Worm (Caenorhabditis elegans) whole organism, L4 larva: ENCODE measurements around the gene arx-6.

Source experiments
- D1046.2 ChIP-seq: fragments of 200-800 bp; sonication (Bioruptor generic); IDR thresholded peaks from 2 replicates; pipeline ENCODE4 v1.3.6; 2022; ENCODE audit warnings: missing genetic modification characterization, missing compliant biosample characterization
- F49E8.2 ChIP-seq: sonication (generic microtip); optimal IDR thresholded peaks from 2 replicates; lab custom pipeline; 2016; ENCODE audit warnings: missing compliant biosample characterization, mild to moderate bottlenecking, missing genetic modification characterization, borderline replicate concordance
- Y48G9A.11 ChIP-seq: fragments of 200-800 bp; sonication (Bioruptor generic); IDR thresholded peaks from 2 replicates; pipeline ENCODE4 v1.3.6; 2022; ENCODE audit warnings: missing genetic modification reagents, missing genetic modification characterization, missing compliant biosample characterization
- Y5F2A.4 ChIP-seq: fragments of 200-800 bp; sonication (Bioruptor generic); optimal IDR thresholded peaks from 2 replicates; lab custom pipeline; 2018; ENCODE audit warnings: mild to moderate bottlenecking, missing genetic modification characterization, missing compliant biosample characterization
- ZK546.5 ChIP-seq, 2 experiments: sonication (generic microtip); optimal IDR thresholded peaks; 2 replicates each; lab custom pipeline; 2017; ENCODE audit warnings: missing biosample characterization in 2 of 2, missing genetic modification characterization in 2 of 2
- aha-1 ChIP-seq: fragments of 150-350 bp; peaks from one replicate; lab custom pipeline; 2014; ENCODE audit warnings: missing biosample characterization, missing genetic modification characterization
- attf-4 ChIP-seq: sonication (generic microtip); optimal IDR thresholded peaks from 3 replicates; lab custom pipeline; 2017; ENCODE audit warnings: missing biosample characterization, missing genetic modification characterization
- ceh-20 ChIP-seq: fragments of 200-800 bp; sonication (Bioruptor generic); IDR thresholded peaks from 2 replicates; pipeline ENCODE4 v1.3.6; 2022; ENCODE audit warnings: missing genetic modification reagents, missing genetic modification characterization, missing compliant biosample characterization
- ceh-28 ChIP-seq: fragments of 150-350 bp; optimal IDR thresholded peaks from 2 replicates; lab custom pipeline; 2014; ENCODE audit warnings: missing biosample characterization, missing genetic modification reagents, missing genetic modification characterization
- ceh-82 ChIP-seq: sonication (generic microtip); optimal IDR thresholded peaks from 2 replicates; lab custom pipeline; 2017; ENCODE audit warnings: missing biosample characterization, missing genetic modification characterization
- daf-12 ChIP-seq: fragments of 150-350 bp; optimal IDR thresholded peaks from 2 replicates; lab custom pipeline; 2014; ENCODE audit warnings: missing biosample characterization, missing genetic modification reagents, missing genetic modification characterization
- daf-16 ChIP-seq, 3 experiments: sonication (generic microtip); optimal IDR thresholded peaks; 2 replicates each; lab custom pipeline; 2016 to 2017; ENCODE audit warnings: missing genetic modification characterization in 3 of 3, missing genetic modification reagents in 3 of 3, mild to moderate bottlenecking in 2 of 3, missing compliant biosample characterization in 2 of 3, missing biosample characterization in 1 of 3, moderate library complexity in 1 of 3
- dmd-6 ChIP-seq: fragments of 200-800 bp; sonication (Bioruptor generic); IDR thresholded peaks from 2 replicates; pipeline ENCODE4 v1.3.6; 2022; ENCODE audit warnings: missing genetic modification reagents, missing genetic modification characterization, missing compliant biosample characterization
- dve-1 ChIP-seq: sonication (generic microtip); optimal IDR thresholded peaks from 2 replicates; lab custom pipeline; 2017; ENCODE audit warnings: antibody characterized with exemption, mild to moderate bottlenecking, missing genetic modification characterization, missing compliant biosample characterization; ENCODE audit not compliant: insufficient read depth
- fkh-10 ChIP-seq: fragments of 150-350 bp; optimal IDR thresholded peaks from 2 replicates; lab custom pipeline; 2014; ENCODE audit warnings: missing biosample characterization, missing genetic modification reagents, missing genetic modification characterization
- hif-1 ChIP-seq, 2 experiments: sonication (generic microtip); optimal IDR thresholded peaks; 2 replicates each; lab custom pipeline; 2016 to 2017; ENCODE audit warnings: missing compliant biosample characterization in 2 of 2, missing genetic modification characterization in 2 of 2, missing genetic modification reagents in 2 of 2, missing genotype in 2 of 2, mild to moderate bottlenecking in 1 of 2
- hlh-11 ChIP-seq: fragments of 200-800 bp; sonication (Bioruptor generic); optimal IDR thresholded peaks from 2 replicates; lab custom pipeline; 2018; ENCODE audit warnings: mild to moderate bottlenecking, missing genetic modification characterization, missing compliant biosample characterization
- hmg-1.1 ChIP-seq: fragments of 200-800 bp; sonication (Bioruptor generic); IDR thresholded peaks from 2 replicates; pipeline ENCODE4 v1.3.6; 2022; ENCODE audit warnings: missing genetic modification reagents, missing genetic modification characterization, missing compliant biosample characterization
- lin-29 ChIP-seq: fragments of 200-800 bp; sonication (Bioruptor generic); IDR thresholded peaks from 2 replicates; pipeline ENCODE4 v1.3.6; 2022; ENCODE audit warnings: missing genetic modification reagents, missing genetic modification characterization, missing compliant biosample characterization
- lin-39 ChIP-seq: fragments of 150-350 bp; optimal IDR thresholded peaks from 2 replicates; lab custom pipeline; 2014; ENCODE audit warnings: missing biosample characterization, missing genetic modification reagents, missing genetic modification characterization
- lir-3 ChIP-seq: sonication (generic microtip); optimal IDR thresholded peaks from 2 replicates; lab custom pipeline; 2016; ENCODE audit warnings: mild to moderate bottlenecking, missing genetic modification characterization, missing compliant biosample characterization
- mep-1 ChIP-seq: fragments of 150-350 bp; sonication (generic microtip); optimal IDR thresholded peaks from 3 replicates; lab custom pipeline; 2014; ENCODE audit warnings: missing biosample characterization, missing genetic modification characterization
- nhr-28 ChIP-seq: fragments of 150-350 bp; optimal IDR thresholded peaks from 2 replicates; lab custom pipeline; 2014; ENCODE audit warnings: missing biosample characterization, missing genetic modification characterization
- nhr-6 ChIP-seq: fragments of 150-350 bp; optimal IDR thresholded peaks from 2 replicates; lab custom pipeline; 2014; ENCODE audit warnings: missing biosample characterization, missing genetic modification characterization
- nhr-77 ChIP-seq: fragments of 150-350 bp; optimal IDR thresholded peaks from 2 replicates; lab custom pipeline; 2014; ENCODE audit warnings: missing biosample characterization, missing genetic modification characterization
- pha-4 ChIP-seq, 2 experiments: fragments of 150-350 bp in 1 of 2; fragments of 200-800 bp in 1 of 2; sonication (Bioruptor generic) in 1 of 2; IDR thresholded peaks in 1 of 2; optimal IDR thresholded peaks in 1 of 2; 2 replicates each; pipeline versions ENCODE4 v1.3.6 to Lab custom; 2014 to 2022; ENCODE audit warnings: missing genetic modification characterization in 2 of 2, missing genetic modification reagents in 2 of 2, missing biosample characterization in 1 of 2, missing compliant biosample characterization in 1 of 2
- pqm-1 ChIP-seq: sonication (generic microtip); optimal IDR thresholded peaks from 2 replicates; lab custom pipeline; 2017; ENCODE audit warnings: missing biosample characterization, missing genetic modification characterization
- sdz-12 ChIP-seq: fragments of 200-800 bp; sonication (Bioruptor generic); optimal IDR thresholded peaks from 2 replicates; lab custom pipeline; 2018; ENCODE audit warnings: mild to moderate bottlenecking, missing genetic modification characterization, missing compliant biosample characterization
- spr-3 ChIP-seq: fragments of 200-800 bp; sonication (Bioruptor generic); optimal IDR thresholded peaks from 2 replicates; lab custom pipeline; 2018; ENCODE audit warnings: mild to moderate bottlenecking, missing genetic modification characterization, missing compliant biosample characterization
- tag-97 ChIP-seq: fragments of 200-800 bp; sonication (Bioruptor generic); IDR thresholded peaks from 2 replicates; pipeline ENCODE4 v1.3.6; 2022; ENCODE audit warnings: missing genetic modification characterization, missing compliant biosample characterization
- unc-62 ChIP-seq, 3 experiments: fragments of 150-350 bp in 1 of 3; sonication (generic microtip); optimal IDR thresholded peaks in 2 of 3; peaks in 1 of 3; 1 replicate in 1 of 3; 2 replicates in 2 of 3; lab custom pipeline; 2014 to 2017; ENCODE audit warnings: missing biosample characterization in 3 of 3, missing genetic modification characterization in 3 of 3, missing genetic modification reagents in 3 of 3, missing genotype in 1 of 3
- zfp-3 ChIP-seq: fragments of 200-800 bp; sonication (Bioruptor generic); conservative IDR thresholded peaks from 2 replicates; pipeline ENCODE4 v1.3.6; 2022; ENCODE audit warnings: missing genetic modification reagents, missing genetic modification characterization, missing compliant biosample characterization
- zip-2 ChIP-seq: fragments of 150-350 bp; optimal IDR thresholded peaks from 2 replicates; lab custom pipeline; 2014; ENCODE audit warnings: missing biosample characterization, missing genetic modification characterization

The arx-6 gene

ce11 chrIII:4881955-4882354 is 3.5 kb downstream of the arx-6 start:
- no peak for TF ChIP-seq nhr-77 (tag; lab: Kevin White, UChicago)
- no peak for TF ChIP-seq daf-16 (GFP tag; optimal IDR thresholded peaks at IDR 0.05; lab: Kevin White, UChicago)
- TF ChIP-seq daf-16 (tag; optimal IDR thresholded peaks at IDR 0.05; lab: Kevin White, UChicago) = peak; percentile 22
- peak; percentile 12 for TF ChIP-seq hlh-11 (tag; lab: Kevin White, UChicago)
- TF ChIP-seq dmd-6 (GFP tag; lab: Robert Waterston, UW) = 0 out of 2 replicates have a peak, but pooled peaks have one; percentile 17
- TF ChIP-seq attf-4 (tag; lab: Kevin White, UChicago) = no peak
- TF ChIP-seq nhr-28 (tag; lab: Kevin White, UChicago) = peak; percentile 11
- TF ChIP-seq pqm-1 (tag; lab: Kevin White, UChicago) = peak; percentile 38
- TF ChIP-seq, all 104 proteins: peak for 5

DNA sequence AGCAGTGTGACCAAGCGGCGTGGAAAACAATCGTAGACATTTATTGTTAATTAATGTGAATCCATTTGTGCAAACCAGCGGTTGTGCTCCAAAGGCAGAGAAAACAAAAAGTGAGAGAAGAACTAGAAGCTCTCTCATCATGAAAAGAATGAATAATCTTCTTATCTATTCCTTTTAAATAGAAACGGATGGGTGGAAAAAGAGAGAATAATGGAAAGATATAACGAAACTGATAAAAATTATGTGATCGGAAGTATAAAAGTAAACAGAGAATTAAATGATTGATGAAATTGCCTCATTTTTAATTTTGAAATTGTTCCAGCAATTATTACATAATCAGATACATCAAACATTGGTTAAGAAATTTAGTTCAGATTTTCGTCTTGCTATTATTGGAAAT is 5.0 kb downstream of the arx-6 start, which contains the start of gene clec-5:
TSS of gene clec-5 (minus strand) at position 178 of the 400 bp plus-strand sequence.
- no peak for TF ChIP-seq sdz-12 (GFP tag; lab: Kevin White, UChicago)
- no peak for TF ChIP-seq F49E8.2 (tag; lab: Kevin White, UChicago)
- peak; percentile 56 for TF ChIP-seq pqm-1 (tag; lab: Kevin White, UChicago)
- no peak for TF ChIP-seq aha-1 (tag; lab: Kevin White, UChicago)
- no peak for TF ChIP-seq ceh-82 (tag; lab: Kevin White, UChicago)
- TF ChIP-seq zfp-3 = no peak
- TF ChIP-seq nhr-6 = no peak
- TF ChIP-seq hmg-1.1 (GFP tag; lab: Robert Waterston, UW) = no peak
- no peak for TF ChIP-seq spr-3 (GFP tag; lab: Kevin White, UChicago)
- no peak for TF ChIP-seq fkh-10 (GFP tag; lab: Kevin White, UChicago)
- TF ChIP-seq daf-16 (GFP tag; optimal IDR thresholded peaks at IDR 0.05; lab: Kevin White, UChicago) = no peak
- peak; percentile 17 for TF ChIP-seq daf-16 (tag; optimal IDR thresholded peaks at IDR 0.05; lab: Kevin White, UChicago)
- TF ChIP-seq Y48G9A.11 = no peak
- TF ChIP-seq pha-4 (GFP tag; IDR thresholded peaks at IDR 0.05; lab: Robert Waterston, UW) = no peak
- TF ChIP-seq pha-4 (tag; optimal IDR thresholded peaks at IDR 0.05; lab: Kevin White, UChicago) = no peak
- no peak for TF ChIP-seq ceh-20 (GFP tag; lab: Robert Waterston, UW)
- no peak for TF ChIP-seq zip-2
- TF ChIP-seq lin-39 (tag; lab: Kevin White, UChicago) = no peak
- no peak for TF ChIP-seq lin-29 (GFP tag; lab: Robert Waterston, UW)
- peak; percentile 13 for TF ChIP-seq dve-1 (tag; lab: Kevin White, UChicago)

ce11 chrIII:4887291-4887690 is 8.8 kb downstream of the arx-6 start, which contains the start of gene clec-6:
Gene clec-6, minus strand, starts transcription at chrIII:4887444.
- TF ChIP-seq nhr-28 (tag; lab: Kevin White, UChicago) (peak; percentile 8), ZK546.5 (tag; optimal IDR thresholded peaks at IDR 0.05; lab: Kevin White, UChicago) (no peak), unc-62 (GFP tag; optimal IDR thresholded peaks at IDR 0.05 in 1 of 2; lab: Kevin White, UChicago) (no peak), unc-62 (tag; optimal IDR thresholded peaks at IDR 0.05; lab: Kevin White, UChicago) (no peak), Y5F2A.4 (GFP tag; lab: Kevin White, UChicago) (no peak), dmd-6 (GFP tag; lab: Robert Waterston, UW) (peak; percentile 36; the same call in 1 of the 2 replicates), ceh-28 (tag; lab: Kevin White, UChicago) (no peak), daf-12 (tag; lab: Kevin White, UChicago) (no peak), hlh-11 (tag; lab: Kevin White, UChicago) (no peak), daf-16 (GFP tag; optimal IDR thresholded peaks at IDR 0.05; lab: Kevin White, UChicago) (no peak), daf-16 (tag; optimal IDR thresholded peaks at IDR 0.05; lab: Kevin White, UChicago) (peak; percentile 42), mep-1 (no peak), D1046.2 (GFP tag; lab: Robert Waterston, UW) (no peak), hif-1 (tag; optimal IDR thresholded peaks at IDR 0.05; lab: Kevin White, UChicago) (no peak), dve-1 (tag; lab: Kevin White, UChicago) (no peak), tag-97 (GFP tag; lab: Robert Waterston, UW) (no peak), lir-3 (tag; lab: Kevin White, UChicago) (no peak)
